Fruit fly (Drosophila melanogaster) whole organism, embryonic: ENCODE data around the gene Mad.
A peak's percentile ranks its signal among the peaks of the same experiment; 100 is the strongest.

ENCODE experiments used
- Bdp1 ChIP-seq: fragments of 200-800 bp; sonication (Bioruptor generic); optimal IDR thresholded peaks from 3 replicates; lab custom pipeline; 2016; ENCODE audit warnings: missing biosample characterization, missing genetic modification characterization
- CG11247 ChIP-seq: fragments of 200-800 bp; sonication (Bioruptor generic); IDR thresholded peaks from 2 replicates; pipeline ENCODE4 v1.3.6; 2022; ENCODE audit warnings: missing biosample characterization, missing genetic modification characterization
- CG13624 ChIP-seq: fragments of 200-800 bp; sonication (Bioruptor generic); optimal IDR thresholded peaks from 2 replicates; lab custom pipeline; 2016; ENCODE audit warnings: missing biosample characterization, missing genetic modification characterization
- CG15514 ChIP-seq: fragments of 200-800 bp; sonication (Bioruptor generic); optimal IDR thresholded peaks from 3 replicates; lab custom pipeline; 2017; ENCODE audit warnings: missing biosample characterization, missing genetic modification characterization, mild to moderate bottlenecking, moderate library complexity, missing genetic modification reagents
- CG17802 ChIP-seq: fragments of 200-800 bp; sonication (Bioruptor generic); optimal IDR thresholded peaks from 2 replicates; lab custom pipeline; 2018; ENCODE audit warnings: missing biosample characterization, mild to moderate bottlenecking, missing genetic modification characterization, moderate library complexity
- CG18011 ChIP-seq: fragments of 200-800 bp; sonication (Bioruptor generic); optimal IDR thresholded peaks from 2 replicates; lab custom pipeline; 2017; ENCODE audit warnings: missing biosample characterization, missing genetic modification characterization, mild to moderate bottlenecking, moderate library complexity, missing genotype
- CG18262 ChIP-seq: fragments of 200-800 bp; optimal IDR thresholded peaks from 3 replicates; lab custom pipeline; 2019; ENCODE audit warnings: missing biosample characterization, mild to moderate bottlenecking, missing genetic modification characterization, moderate library complexity
- CG2129 ChIP-seq: fragments of 200-800 bp; sonication (Bioruptor generic); IDR thresholded peaks from 2 replicates; pipeline ENCODE4 v1.3.6; 2022; ENCODE audit warnings: missing biosample characterization, missing genetic modification characterization; ENCODE audit not compliant: partially characterized antibody
- CG31224 ChIP-seq: fragments of 200-800 bp; sonication (Bioruptor generic); IDR thresholded peaks from 2 replicates; pipeline ENCODE4 v1.3.6; 2022; ENCODE audit warnings: missing biosample characterization, missing genetic modification characterization
- CG31441 ChIP-seq: fragments of 200-800 bp; sonication (Bioruptor generic); IDR thresholded peaks from 2 replicates; pipeline ENCODE4 v1.3.6; 2022; ENCODE audit warnings: missing biosample characterization, missing genetic modification characterization
- CG32767 ChIP-seq: fragments of 200-800 bp; sonication (Bioruptor generic); IDR thresholded peaks from 2 replicates; pipeline ENCODE4 v1.3.6; 2022; ENCODE audit warnings: missing biosample characterization, missing genetic modification characterization
- CG33557 ChIP-seq: fragments of 200-800 bp; sonication (Bioruptor generic); optimal IDR thresholded peaks from 2 replicates; lab custom pipeline; 2019; ENCODE audit warnings: missing biosample characterization, mild to moderate bottlenecking, missing genetic modification characterization, moderate library complexity
- CG3847 ChIP-seq: fragments of 200-800 bp; sonication (Bioruptor generic); IDR thresholded peaks from 2 replicates; pipeline ENCODE4 v1.3.6; 2022; ENCODE audit warnings: missing biosample characterization, missing genetic modification characterization
- CG4282 ChIP-seq: fragments of 200-800 bp; sonication (Bioruptor generic); optimal IDR thresholded peaks from 2 replicates; lab custom pipeline; 2016; ENCODE audit warnings: missing biosample characterization, missing genetic modification characterization
- CG4328 ChIP-seq: fragments of 200-800 bp; sonication (Bioruptor generic); optimal IDR thresholded peaks from 3 replicates; lab custom pipeline; 2017; ENCODE audit warnings: missing biosample characterization, missing genetic modification reagents, missing genetic modification characterization
- CG4617 ChIP-seq: fragments of 200-800 bp; sonication (Bioruptor generic); optimal IDR thresholded peaks from 3 replicates; lab custom pipeline; 2016; ENCODE audit warnings: missing biosample characterization, missing genetic modification characterization, borderline replicate concordance
- CG5953 ChIP-seq: fragments of 200-800 bp; sonication (Bioruptor generic); IDR thresholded peaks from 2 replicates; pipeline ENCODE4 v1.3.6; 2022; ENCODE audit warnings: missing biosample characterization, missing genetic modification characterization
- CG6654 ChIP-seq: fragments of 200-800 bp; sonication (Bioruptor generic); optimal IDR thresholded peaks from 2 replicates; lab custom pipeline; 2017; ENCODE audit warnings: missing biosample characterization, mild to moderate bottlenecking, missing genetic modification characterization
- CG7987 ChIP-seq: fragments of 200-800 bp; sonication (Bioruptor generic); optimal IDR thresholded peaks from 2 replicates; lab custom pipeline; 2018; ENCODE audit warnings: missing biosample characterization, mild to moderate bottlenecking, missing genetic modification characterization, moderate library complexity
- CG8944 ChIP-seq: fragments of 200-800 bp; sonication (Bioruptor generic); optimal IDR thresholded peaks from 3 replicates; lab custom pipeline; 2016; ENCODE audit warnings: missing biosample characterization, missing genetic modification characterization
- CTCF ChIP-seq: fragments of 200-800 bp; sonication (Bioruptor generic); optimal IDR thresholded peaks from 2 replicates; lab custom pipeline; 2017; ENCODE audit warnings: missing biosample characterization, mild to moderate bottlenecking, missing genetic modification characterization, moderate library complexity
- Gsc ChIP-seq: fragments of 200-800 bp; sonication (Bioruptor generic); IDR thresholded peaks from 2 replicates; pipeline ENCODE4 v1.3.6; 2022; ENCODE audit warnings: missing biosample characterization, missing genetic modification characterization
- Hr3 ChIP-seq: fragments of 200-800 bp; sonication (Bioruptor generic); optimal IDR thresholded peaks from 3 replicates; lab custom pipeline; 2016; ENCODE audit warnings: missing biosample characterization, missing genetic modification characterization
- Hr78 ChIP-seq, 2 experiments: fragments of 200-800 bp in 1 of 2; fragments of >200 bp in 1 of 2; sonication (Bioruptor generic) in 1 of 2; optimal IDR thresholded peaks; 2 replicates each; lab custom pipeline; 2017 to 2019; ENCODE audit warnings: missing biosample characterization in 2 of 2, missing genetic modification characterization in 2 of 2, mild to moderate bottlenecking in 1 of 2, moderate library complexity in 1 of 2
- Hsf ChIP-seq: fragments of 200-800 bp; sonication (Bioruptor generic); optimal IDR thresholded peaks from 3 replicates; lab custom pipeline; 2016; ENCODE audit warnings: missing biosample characterization, missing genetic modification characterization
- MESR4 ChIP-seq: fragments of 200-800 bp; sonication (Bioruptor generic); optimal IDR thresholded peaks from 2 replicates; lab custom pipeline; 2018; ENCODE audit warnings: missing biosample characterization, mild to moderate bottlenecking, missing genetic modification characterization, moderate library complexity
- MTF-1 ChIP-seq: fragments of 200-800 bp; sonication (Bioruptor generic); optimal IDR thresholded peaks from 2 replicates; lab custom pipeline; 2018; ENCODE audit warnings: missing biosample characterization, mild to moderate bottlenecking, missing genetic modification characterization, borderline replicate concordance
- Six4 ChIP-seq: fragments of 200-800 bp; sonication (Bioruptor generic); optimal IDR thresholded peaks from 2 replicates; lab custom pipeline; 2016; ENCODE audit warnings: missing biosample characterization, missing genetic modification characterization
- Sox100B ChIP-seq: fragments of 200-800 bp; sonication (Bioruptor generic); optimal IDR thresholded peaks from 3 replicates; lab custom pipeline; 2018; ENCODE audit warnings: missing biosample characterization, mild to moderate bottlenecking, missing genetic modification characterization
- Sry-δ ChIP-seq: fragments of 200-800 bp; sonication (Bioruptor generic); optimal IDR thresholded peaks from 2 replicates; lab custom pipeline; 2016; ENCODE audit warnings: missing biosample characterization, missing genetic modification characterization
- Xbp1 ChIP-seq: fragments of 200-800 bp; sonication (Bioruptor generic); optimal IDR thresholded peaks from 3 replicates; lab custom pipeline; 2016; ENCODE audit warnings: missing biosample characterization, mild to moderate bottlenecking, missing genetic modification characterization
- ab ChIP-seq: fragments of 200-800 bp; sonication (Bioruptor generic); optimal IDR thresholded peaks from 2 replicates; lab custom pipeline; 2016; ENCODE audit warnings: missing biosample characterization, missing genetic modification characterization
- abd-A ChIP-seq: fragments of 200-800 bp; sonication (Bioruptor generic); optimal IDR thresholded peaks from 3 replicates; lab custom pipeline; 2019; ENCODE audit warnings: missing biosample characterization, mild to moderate bottlenecking, missing genetic modification characterization, moderate library complexity
- ash1 ChIP-seq: fragments of 200-800 bp; sonication (Bioruptor generic); optimal IDR thresholded peaks from 2 replicates; lab custom pipeline; 2018; ENCODE audit warnings: missing biosample characterization, mild to moderate bottlenecking, missing genetic modification characterization
- br ChIP-seq: fragments of >200 bp; optimal IDR thresholded peaks from 2 replicates; lab custom pipeline; 2017
- btn ChIP-seq: fragments of 200-800 bp; sonication (Bioruptor generic); optimal IDR thresholded peaks from 2 replicates; lab custom pipeline; 2016; ENCODE audit warnings: missing biosample characterization, missing genetic modification characterization
- croc ChIP-seq: fragments of 200-800 bp; sonication (Bioruptor generic); conservative IDR thresholded peaks from 3 replicates; pipeline ENCODE4 v1.3.6; 2022; ENCODE audit warnings: missing biosample characterization, missing genetic modification characterization
- cwo ChIP-seq: fragments of 200-800 bp; sonication (Bioruptor generic); optimal IDR thresholded peaks from 3 replicates; lab custom pipeline; 2017; ENCODE audit warnings: missing biosample characterization, missing genetic modification characterization, mild to moderate bottlenecking, moderate library complexity, missing genetic modification reagents
- da ChIP-seq: fragments of 200-800 bp; sonication (Bioruptor generic); optimal IDR thresholded peaks from 2 replicates; lab custom pipeline; 2016; ENCODE audit warnings: missing biosample characterization, missing genetic modification characterization
- ftz-f1 ChIP-seq: fragments of 200-800 bp; sonication (Bioruptor generic); optimal IDR thresholded peaks from 2 replicates; lab custom pipeline; 2016; ENCODE audit warnings: missing biosample characterization, missing genetic modification characterization
- inv ChIP-seq: fragments of 200-800 bp; sonication (Bioruptor generic); IDR thresholded peaks from 2 replicates; pipeline ENCODE4 v1.3.6; 2022; ENCODE audit warnings: missing biosample characterization, missing genetic modification characterization; ENCODE audit not compliant: partially characterized antibody
- kni ChIP-seq: fragments of 200-800 bp; sonication (Bioruptor generic); optimal IDR thresholded peaks from 3 replicates; lab custom pipeline; 2017; ENCODE audit warnings: mild to moderate bottlenecking, missing biosample characterization, missing genetic modification reagents, missing genetic modification characterization
- lbe ChIP-seq: fragments of 200-800 bp; sonication (Bioruptor generic); optimal IDR thresholded peaks from 2 replicates; lab custom pipeline; 2016; ENCODE audit warnings: missing biosample characterization, mild to moderate bottlenecking, missing genetic modification characterization
- oc ChIP-seq: fragments of 200-800 bp; sonication (Bioruptor generic); optimal IDR thresholded peaks from 2 replicates; lab custom pipeline; 2018; ENCODE audit warnings: missing biosample characterization, mild to moderate bottlenecking, missing genetic modification characterization, moderate library complexity
- repo ChIP-seq: fragments of 200-800 bp; sonication (Bioruptor generic); optimal IDR thresholded peaks from 2 replicates; lab custom pipeline; 2016; ENCODE audit warnings: missing biosample characterization, missing genetic modification characterization
- salm ChIP-seq: fragments of 200-800 bp; sonication (Bioruptor generic); optimal IDR thresholded peaks from 2 replicates; lab custom pipeline; 2018; ENCODE audit warnings: missing biosample characterization, mild to moderate bottlenecking, missing genetic modification characterization
- zf30C ChIP-seq: fragments of 200-800 bp; sonication (Bioruptor generic); optimal IDR thresholded peaks from 3 replicates; lab custom pipeline; 2018; ENCODE audit warnings: missing biosample characterization, mild to moderate bottlenecking, missing genetic modification characterization
- zfh1 ChIP-seq: fragments of 200-800 bp; sonication (Bioruptor generic); IDR thresholded peaks from 3 replicates; pipeline ENCODE4 v1.3.6; 2022; ENCODE audit warnings: missing biosample characterization, missing genetic modification characterization

The Mad gene

dm6 chr2L:3152696-3153613 lies 6.5 kb downstream of the Mad start (continued):
- TF ChIP-seq Sox100B (peak; percentile 91), ab (GFP tag; lab: Kevin White, UChicago) (peak; percentile 89), inv (GFP tag; lab: Robert Waterston, UW) (no peak), cwo (GFP tag; lab: Kevin White, UChicago) (peak; percentile 99), CG33557 (GFP tag; lab: Kevin White, UChicago) (peak; percentile 88), CG32767 (GFP tag; lab: Robert Waterston, UW) (peak; percentile 89), oc (tag; lab: Kevin White, UChicago) (peak; percentile 96), salm (tag; lab: Kevin White, UChicago) (peak; percentile 91), Hr78 (GFP tag; optimal IDR thresholded peaks at IDR 0.05; lab: Kevin White, UChicago) (peak in 1 of 2 experiments; percentile 95), CG18011 (GFP tag; lab: Kevin White, UChicago) (peak; percentile 29), zfh1 (GFP tag; lab: Robert Waterston, UW) (peak; percentile 98), CG4282 (GFP tag; lab: Kevin White, UChicago) (peak; percentile 85), btn (GFP tag; lab: Kevin White, UChicago) (peak; percentile 96), ash1 (no peak), CG4617 (GFP tag; lab: Kevin White, UChicago) (peak; percentile 85), CG2129 (GFP tag; lab: Robert Waterston, UW) (no peak), CG5953 (GFP tag; lab: Robert Waterston, UW) (peak; percentile 97), repo (peak; percentile 94), MTF-1 (GFP tag; lab: Kevin White, UChicago) (peak; percentile 85), abd-A (tag; lab: Kevin White, UChicago) (no peak), CG6654 (GFP tag; lab: Kevin White, UChicago) (peak; percentile 84), Xbp1 (GFP tag; lab: Kevin White, UChicago) (peak; percentile 96), CG31224 (GFP tag; lab: Robert Waterston, UW) (peak; percentile 50; the same call in 1 of the 2 replicates), CG4328 (GFP tag; lab: Kevin White, UChicago) (peak; percentile 77), CG3847 (GFP tag; lab: Robert Waterston, UW) (peak; percentile 82), CTCF (peak; percentile 59), CG31441 (peak; percentile 97), br (no peak), ftz-f1 (GFP tag; lab: Kevin White, UChicago) (peak; percentile 34), croc (GFP tag; lab: Robert Waterston, UW) (peak; percentile 95), Gsc (peak; percentile 89), lbe (GFP tag; lab: Kevin White, UChicago) (peak; percentile 5), da (GFP tag; lab: Kevin White, UChicago) (peak; percentile 88), Hsf (GFP tag; lab: Kevin White, UChicago) (peak; percentile 95), CG11247 (GFP tag; lab: Robert Waterston, UW) (peak; percentile 90), CG13624 (peak; percentile 89), CG8944 (peak; percentile 97), Bdp1 (GFP tag; lab: Kevin White, UChicago) (peak; percentile 83), CG15514 (GFP tag; lab: Kevin White, UChicago) (peak; percentile 64), CG18262 (tag; lab: Kevin White, UChicago) (peak; percentile 96), CG7987 (peak; percentile 87), Six4 (GFP tag; lab: Kevin White, UChicago) (peak; percentile 95), zf30C (GFP tag; lab: Kevin White, UChicago) (peak; percentile 88), CG17802 (tag; lab: Kevin White, UChicago) (peak; percentile 87), kni (peak; percentile 93), Sry-δ (GFP tag; lab: Kevin White, UChicago) (peak; percentile 70), Hr3 (GFP tag; lab: Kevin White, UChicago) (peak; percentile 93), MESR4 (GFP tag; lab: Kevin White, UChicago) (peak; percentile 30)
